Worm (Caenorhabditis elegans) whole organism, early embryonic: Measurements from ENCODE around the gene srh-27.

Experiments used
- B0310.2 ChIP-seq: sonication (generic microtip); optimal IDR thresholded peaks from 2 replicates; lab custom pipeline; 2016; ENCODE audit warnings: mild to moderate bottlenecking, missing genetic modification characterization, missing compliant biosample characterization
- ama-1 ChIP-seq: fragments of 150-350 bp; optimal IDR thresholded peaks from 2 replicates; lab custom pipeline; 2014
- ceh-36 ChIP-seq: sonication (generic microtip); optimal IDR thresholded peaks from 2 replicates; lab custom pipeline; 2016; ENCODE audit warnings: missing genetic modification characterization, inconsistent platforms, missing compliant biosample characterization
- ets-7 ChIP-seq: sonication (generic microtip); optimal IDR thresholded peaks from 2 replicates; lab custom pipeline; 2016; ENCODE audit warnings: missing genotype, missing genetic modification characterization, missing compliant biosample characterization
- flt-1 ChIP-seq: fragments of 200-800 bp; sonication (Bioruptor generic); IDR thresholded peaks from 2 replicates; pipeline ENCODE4 v1.3.6; 2022; ENCODE audit warnings: missing genetic modification characterization, missing compliant biosample characterization
- hmbx-1 ChIP-seq: sonication (generic microtip); optimal IDR thresholded peaks from 2 replicates; lab custom pipeline; 2016; ENCODE audit warnings: mild to moderate bottlenecking, missing genetic modification characterization, missing compliant biosample characterization
- hmg-4 ChIP-seq: fragments of 200-800 bp; sonication (Bioruptor generic); optimal IDR thresholded peaks from 2 replicates; lab custom pipeline; 2018; ENCODE audit warnings: mild to moderate bottlenecking, missing genetic modification characterization, missing compliant biosample characterization
- sea-1 ChIP-seq: fragments of 200-800 bp; sonication (Bioruptor generic); conservative IDR thresholded peaks from 2 replicates; pipeline ENCODE4 v1.3.6; 2022; ENCODE audit warnings: missing genetic modification characterization, missing compliant biosample characterization
- tbx-11 ChIP-seq: fragments of 200-800 bp; sonication (Bioruptor generic); IDR thresholded peaks from 2 replicates; pipeline ENCODE4 v1.3.6; 2022; ENCODE audit warnings: missing genetic modification characterization, missing compliant biosample characterization
- tbx-37 ChIP-seq: fragments of 200-800 bp; sonication (Bioruptor generic); conservative IDR thresholded peaks from 2 replicates; pipeline ENCODE4 v1.3.6; 2022; ENCODE audit warnings: missing genetic modification reagents, missing genetic modification characterization, missing compliant biosample characterization

- no peak for TF ChIP-seq ama-1
- no peak for TF ChIP-seq hmbx-1 (tag; lab: Kevin White, UChicago)
- TF ChIP-seq sea-1 (GFP tag; lab: Robert Waterston, UW): no peak
- TF ChIP-seq ets-7 (tag; lab: Kevin White, UChicago): no peak
- TF ChIP-seq hmg-4 (GFP tag; lab: Kevin White, UChicago): no peak
- no peak for TF ChIP-seq flt-1 (GFP tag; lab: Robert Waterston, UW)
- no peak for TF ChIP-seq tbx-37 (GFP tag; lab: Robert Waterston, UW)
- TF ChIP-seq ceh-36 (tag; lab: Kevin White, UChicago): no peak
- TF ChIP-seq B0310.2 (tag; lab: Kevin White, UChicago): no peak
- TF ChIP-seq tbx-11: no peak
Measured at ce11 chrII:12425644-12426222, 22.6 kb upstream of the srh-27 start, which contains the start of gene daf-22.
